Worm (Caenorhabditis elegans) whole organism, mixed stage, embryonic: ENCODE results near the gene K06A9.3.

Experiments used
- lin-32 ChIP-seq: fragments of 200-800 bp; sonication (Bioruptor generic); optimal IDR thresholded peaks from 2 replicates; lab custom pipeline; 2018; ENCODE audit warnings: mild to moderate bottlenecking, missing genetic modification characterization, missing compliant biosample characterization
- snpc-4 ChIP-seq: fragments of 150-350 bp; optimal IDR thresholded peaks from 2 replicates; lab custom pipeline; 2014; ENCODE audit warnings: missing biosample characterization, missing genetic modification characterization
- unc-62 ChIP-seq: fragments of 150-350 bp; optimal IDR thresholded peaks from 2 replicates; lab custom pipeline; 2014; ENCODE audit warnings: missing biosample characterization, missing genetic modification reagents, missing genetic modification characterization

DNA sequence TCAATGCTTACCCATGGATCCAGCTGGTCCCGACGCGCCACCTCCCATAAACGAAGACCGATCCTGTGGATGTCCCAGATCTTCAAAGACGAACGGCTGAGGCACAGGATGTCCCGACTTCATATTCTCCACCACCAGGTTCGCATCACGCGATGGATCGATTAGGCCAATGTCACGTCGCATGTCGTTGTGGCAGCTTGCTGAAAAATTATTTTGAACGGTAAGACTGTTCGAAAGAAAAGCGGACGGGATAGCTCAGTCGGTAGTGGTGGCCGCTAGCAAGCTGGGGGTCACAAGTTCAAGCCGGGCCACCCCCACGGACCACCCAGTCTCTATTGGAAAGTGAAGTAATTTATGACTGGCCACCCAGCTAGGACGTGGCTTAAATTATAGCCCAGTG is 22.0 kb downstream of the K06A9.3 start:
- TF ChIP-seq lin-32 (GFP tag; lab: Kevin White, UChicago) (no peak), snpc-4 (no peak), unc-62 (GFP tag; lab: Kevin White, UChicago) (no peak)
